Worm (Caenorhabditis elegans) whole organism, L4/young adult: ENCODE results near the gene fbxb-107.

Experiments
- W03F9.2 ChIP-seq: fragments of 150-350 bp; optimal IDR thresholded peaks from 2 replicates; lab custom pipeline; 2014; ENCODE audit warnings: missing biosample characterization, missing genetic modification characterization
- dao-5 ChIP-seq: sonication (generic microtip); optimal IDR thresholded peaks from 2 replicates; lab custom pipeline; 2016; ENCODE audit warnings: missing genotype, missing genetic modification characterization, moderate library complexity, missing compliant biosample characterization
- him-1 ChIP-seq: sonication (generic microtip); optimal IDR thresholded peaks from 2 replicates; lab custom pipeline; 2016; ENCODE audit warnings: missing genotype, missing genetic modification reagents, missing genetic modification characterization, missing compliant biosample characterization

ce11 chrII:2769021-2769420 lies 10.4 kb downstream of the fbxb-107 start, which contains the start of gene F08D12.7:
- TF ChIP-seq him-1 (tag; lab: Kevin White, UChicago) (no peak), dao-5 (tag; lab: Kevin White, UChicago) (no peak), W03F9.2 (no peak)
